Worm (Caenorhabditis elegans) whole organism, mixed stage, embryonic: ENCODE data around the gene tag-131.

ENCODE experiments used
- bed-3 ChIP-seq: fragments of 200-800 bp; sonication (Bioruptor generic); optimal IDR thresholded peaks from 3 replicates; lab custom pipeline; 2018; ENCODE audit warnings: mild to moderate bottlenecking, missing genetic modification characterization, moderate library complexity, missing compliant biosample characterization
- ceh-39 ChIP-seq: fragments of 150-350 bp; optimal IDR thresholded peaks from 2 replicates; lab custom pipeline; 2014; ENCODE audit warnings: missing biosample characterization, missing genetic modification characterization
- ceh-43 ChIP-seq: fragments of 200-800 bp; sonication (Bioruptor generic); optimal IDR thresholded peaks from 2 replicates; lab custom pipeline; 2018; ENCODE audit warnings: mild to moderate bottlenecking, missing genetic modification characterization, moderate library complexity, missing compliant biosample characterization
- ceh-83 ChIP-seq: fragments of 200-800 bp; sonication (Bioruptor generic); optimal IDR thresholded peaks from 2 replicates; lab custom pipeline; 2018; ENCODE audit warnings: mild to moderate bottlenecking, missing genetic modification characterization, missing compliant biosample characterization
- ces-1 ChIP-seq: fragments of 150-350 bp; optimal IDR thresholded peaks from 2 replicates; lab custom pipeline; 2014; ENCODE audit warnings: missing biosample characterization, missing genetic modification reagents, missing genetic modification characterization
- cnd-1 ChIP-seq: fragments of 200-800 bp; sonication (Bioruptor generic); optimal IDR thresholded peaks from 2 replicates; lab custom pipeline; 2018; ENCODE audit warnings: mild to moderate bottlenecking, missing genetic modification characterization, missing compliant biosample characterization
- drap-1 ChIP-seq: fragments of 200-800 bp; sonication (Bioruptor generic); optimal IDR thresholded peaks from 3 replicates; lab custom pipeline; 2018; ENCODE audit warnings: mild to moderate bottlenecking, missing genetic modification characterization, missing compliant biosample characterization
- elt-3 ChIP-seq: fragments of 150-350 bp; optimal IDR thresholded peaks from 2 replicates; lab custom pipeline; 2014; ENCODE audit warnings: missing biosample characterization, missing genetic modification characterization
- flh-1 ChIP-seq: fragments of 200-800 bp; sonication (Bioruptor generic); optimal IDR thresholded peaks from 2 replicates; lab custom pipeline; 2018; ENCODE audit warnings: mild to moderate bottlenecking, missing genetic modification characterization, moderate library complexity, missing compliant biosample characterization
- ham-2 ChIP-seq: fragments of 200-800 bp; sonication (Bioruptor generic); optimal IDR thresholded peaks from 2 replicates; lab custom pipeline; 2018; ENCODE audit warnings: mild to moderate bottlenecking, missing genetic modification characterization, missing compliant biosample characterization
- hlh-1 ChIP-seq: fragments of 150-350 bp; optimal IDR thresholded peaks from 2 replicates; lab custom pipeline; 2014; ENCODE audit warnings: missing biosample characterization, missing genetic modification reagents, missing genetic modification characterization
- lin-13 ChIP-seq: fragments of 150-350 bp; optimal IDR thresholded peaks from 2 replicates; lab custom pipeline; 2014; ENCODE audit warnings: missing biosample characterization, missing genetic modification characterization
- lin-32 ChIP-seq: fragments of 200-800 bp; sonication (Bioruptor generic); optimal IDR thresholded peaks from 2 replicates; lab custom pipeline; 2018; ENCODE audit warnings: mild to moderate bottlenecking, missing genetic modification characterization, missing compliant biosample characterization
- lsy-2 ChIP-seq: fragments of 150-350 bp; optimal IDR thresholded peaks from 2 replicates; lab custom pipeline; 2014; ENCODE audit warnings: missing biosample characterization, missing genetic modification characterization
- mab-5 ChIP-seq: fragments of 150-350 bp; optimal IDR thresholded peaks from 2 replicates; lab custom pipeline; 2014; ENCODE audit warnings: missing biosample characterization, missing genetic modification characterization
- mep-1 ChIP-seq: fragments of 150-350 bp; optimal IDR thresholded peaks from 2 replicates; lab custom pipeline; 2017; ENCODE audit warnings: missing biosample characterization, missing genetic modification reagents, missing genetic modification characterization, inconsistent platforms
- nhr-12 ChIP-seq: fragments of 150-350 bp; optimal IDR thresholded peaks from 2 replicates; lab custom pipeline; 2014; ENCODE audit warnings: missing biosample characterization, missing genetic modification characterization
- nhr-2 ChIP-seq: fragments of 150-350 bp; optimal IDR thresholded peaks from 2 replicates; lab custom pipeline; 2014; ENCODE audit warnings: missing biosample characterization, missing genetic modification characterization
- nhr-237 ChIP-seq: fragments of 150-350 bp; optimal IDR thresholded peaks from 2 replicates; lab custom pipeline; 2014; ENCODE audit warnings: missing biosample characterization, missing genetic modification characterization
- nhr-28 ChIP-seq: fragments of 150-350 bp; optimal IDR thresholded peaks from 2 replicates; lab custom pipeline; 2014; ENCODE audit warnings: missing biosample characterization, missing genetic modification characterization
- nhr-76 ChIP-seq: sonication (generic microtip); optimal IDR thresholded peaks from 2 replicates; lab custom pipeline; 2017; ENCODE audit warnings: missing biosample characterization, missing genetic modification characterization
- pha-4 ChIP-seq: fragments of 150-350 bp; optimal IDR thresholded peaks from 2 replicates; lab custom pipeline; 2018; ENCODE audit warnings: missing biosample characterization, missing genetic modification reagents, missing genetic modification characterization
- sem-2 ChIP-seq: fragments of 200-800 bp; sonication (Bioruptor generic); optimal IDR thresholded peaks from 2 replicates; lab custom pipeline; 2018; ENCODE audit warnings: mild to moderate bottlenecking, missing genetic modification characterization, missing compliant biosample characterization
- snpc-4 ChIP-seq: fragments of 150-350 bp; optimal IDR thresholded peaks from 2 replicates; lab custom pipeline; 2014; ENCODE audit warnings: missing biosample characterization, missing genetic modification characterization
- sptf-1 ChIP-seq: sonication (generic microtip); optimal IDR thresholded peaks from 2 replicates; lab custom pipeline; 2017; ENCODE audit warnings: mild to moderate bottlenecking, missing genetic modification characterization, moderate library complexity, missing compliant biosample characterization
- tbx-8 ChIP-seq: fragments of 200-800 bp; sonication (Bioruptor generic); optimal IDR thresholded peaks from 2 replicates; lab custom pipeline; 2018; ENCODE audit warnings: mild to moderate bottlenecking, missing genetic modification characterization, moderate library complexity, missing compliant biosample characterization
- unc-120 ChIP-seq: sonication (generic microtip); optimal IDR thresholded peaks from 2 replicates; lab custom pipeline; 2017; ENCODE audit warnings: missing genetic modification characterization, missing compliant biosample characterization; ENCODE audit not compliant: poor library complexity, severe bottlenecking
- unc-62 ChIP-seq: fragments of 150-350 bp; optimal IDR thresholded peaks from 2 replicates; lab custom pipeline; 2014; ENCODE audit warnings: missing biosample characterization, missing genetic modification reagents, missing genetic modification characterization
- zip-8 ChIP-seq: fragments of 150-350 bp; optimal IDR thresholded peaks from 2 replicates; lab custom pipeline; 2014; ENCODE audit warnings: missing biosample characterization, missing genetic modification characterization
- ztf-11 ChIP-seq: fragments of 150-350 bp; optimal IDR thresholded peaks from 2 replicates; lab custom pipeline; 2014; ENCODE audit warnings: missing biosample characterization, missing genetic modification characterization

tag-131 gene

ce11 chrIII:4357438-4357837 lies 39.9 kb downstream of the tag-131 start:
- TF ChIP-seq unc-62 (GFP tag; lab: Kevin White, UChicago) (peak; percentile 33), bed-3 (GFP tag; lab: Kevin White, UChicago) (no peak)

ce11 chrIII:4358345-4358744 lies 40.8 kb downstream of the tag-131 start:
- no peak for TF ChIP-seq nhr-28 (tag; lab: Kevin White, UChicago)
- peak; percentile 89 for TF ChIP-seq mab-5 (tag; lab: Kevin White, UChicago)
- no peak for TF ChIP-seq nhr-76
- TF ChIP-seq nhr-237 (tag; lab: Kevin White, UChicago): no peak
- TF ChIP-seq lin-13: no peak
- no peak for TF ChIP-seq ham-2 (GFP tag; lab: Kevin White, UChicago)
- TF ChIP-seq ces-1 (GFP tag; lab: Kevin White, UChicago): no peak
- no peak for TF ChIP-seq cnd-1
- no peak for TF ChIP-seq nhr-2
- TF ChIP-seq nhr-12 (tag; lab: Kevin White, UChicago): no peak
- TF ChIP-seq sem-2 (GFP tag; lab: Kevin White, UChicago): no peak
- peak; percentile 96 for TF ChIP-seq hlh-1
- no peak for TF ChIP-seq pha-4 (tag; lab: Kevin White, UChicago)
- TF ChIP-seq unc-120 (tag; lab: Kevin White, UChicago): peak; percentile 31
- peak; percentile 98 for TF ChIP-seq unc-62 (GFP tag; lab: Kevin White, UChicago)
- TF ChIP-seq flh-1 (GFP tag; lab: Kevin White, UChicago): no peak

ce11 chrIII:4359208-4359607 lies 41.7 kb downstream of the tag-131 start:
- TF ChIP-seq unc-120 (tag; lab: Kevin White, UChicago) (no peak), nhr-28 (tag; lab: Kevin White, UChicago) (no peak), hlh-1 (peak; percentile 80)

ce11 chrIII:4359900-4360299 lies 42.4 kb downstream of the tag-131 start:
- peak; percentile 71 for TF ChIP-seq unc-62 (GFP tag; lab: Kevin White, UChicago)
- TF ChIP-seq hlh-1: peak; percentile 89
- no peak for TF ChIP-seq snpc-4 (tag; lab: Kevin White, UChicago)
- TF ChIP-seq, all 35 proteins: peak for 2

ce11 chrIII:4362332-4362731 lies 44.8 kb downstream of the tag-131 start:
- TF ChIP-seq cnd-1 (no peak), zip-8 (no peak), ceh-39 (no peak), lsy-2 (no peak), nhr-2 (no peak), ztf-11 (tag; lab: Kevin White, UChicago) (no peak), ham-2 (GFP tag; lab: Kevin White, UChicago) (peak; percentile 26), nhr-28 (tag; lab: Kevin White, UChicago) (no peak)

- no peak for TF ChIP-seq sptf-1 (tag; lab: Kevin White, UChicago)
- TF ChIP-seq zip-8: no peak
- TF ChIP-seq sem-2 (GFP tag; lab: Kevin White, UChicago): no peak
- TF ChIP-seq tbx-8: no peak
- no peak for TF ChIP-seq nhr-2
- no peak for TF ChIP-seq unc-62 (GFP tag; lab: Kevin White, UChicago)
- no peak for TF ChIP-seq drap-1 (GFP tag; lab: Kevin White, UChicago)
- TF ChIP-seq lin-13: no peak
- TF ChIP-seq flh-1 (GFP tag; lab: Kevin White, UChicago): no peak
- TF ChIP-seq lin-32 (GFP tag; lab: Kevin White, UChicago): no peak
- TF ChIP-seq ceh-83 (GFP tag; lab: Kevin White, UChicago): no peak
- TF ChIP-seq ceh-39: no peak
- no peak for TF ChIP-seq pha-4 (tag; lab: Kevin White, UChicago)
- TF ChIP-seq nhr-12 (tag; lab: Kevin White, UChicago): no peak
- no peak for TF ChIP-seq ceh-43 (GFP tag; lab: Kevin White, UChicago)
- no peak for TF ChIP-seq elt-3 (tag; lab: Kevin White, UChicago)
- no peak for TF ChIP-seq nhr-237 (tag; lab: Kevin White, UChicago)
- TF ChIP-seq mab-5 (tag; lab: Kevin White, UChicago): no peak
- no peak for TF ChIP-seq mep-1
- TF ChIP-seq cnd-1: no peak
Measured at ce11 chrIII:4364974-4365373, 47.5 kb downstream of the tag-131 start, which contains the start of gene ckb-1. TSS of gene ckb-1 (plus strand) at chrIII:4365274.
